Worm (Caenorhabditis elegans) whole organism, mixed stage, embryonic: Measurements from ENCODE around the gene tsr-1.

ENCODE experiments used
- ces-1 ChIP-seq: fragments of 150-350 bp; optimal IDR thresholded peaks from 2 replicates; lab custom pipeline; 2014; ENCODE audit warnings: missing biosample characterization, missing genetic modification reagents, missing genetic modification characterization
- elt-1 ChIP-seq: sonication (generic microtip); optimal IDR thresholded peaks from 2 replicates; lab custom pipeline; 2017; ENCODE audit warnings: missing genetic modification characterization, mild to moderate bottlenecking, missing compliant biosample characterization, antibody characterized with exemption, moderate library complexity, borderline replicate concordance; ENCODE audit not compliant: insufficient read depth
- elt-3 ChIP-seq: fragments of 150-350 bp; optimal IDR thresholded peaks from 2 replicates; lab custom pipeline; 2014; ENCODE audit warnings: missing biosample characterization, missing genetic modification characterization
- ham-2 ChIP-seq: fragments of 200-800 bp; sonication (Bioruptor generic); optimal IDR thresholded peaks from 2 replicates; lab custom pipeline; 2018; ENCODE audit warnings: mild to moderate bottlenecking, missing genetic modification characterization, missing compliant biosample characterization
- lsy-2 ChIP-seq: fragments of 150-350 bp; optimal IDR thresholded peaks from 2 replicates; lab custom pipeline; 2014; ENCODE audit warnings: missing biosample characterization, missing genetic modification characterization
- mab-5 ChIP-seq: fragments of 150-350 bp; optimal IDR thresholded peaks from 2 replicates; lab custom pipeline; 2014; ENCODE audit warnings: missing biosample characterization, missing genetic modification characterization
- mep-1 ChIP-seq: fragments of 150-350 bp; optimal IDR thresholded peaks from 2 replicates; lab custom pipeline; 2017; ENCODE audit warnings: missing biosample characterization, missing genetic modification reagents, missing genetic modification characterization, inconsistent platforms
- nhr-237 ChIP-seq: fragments of 150-350 bp; optimal IDR thresholded peaks from 2 replicates; lab custom pipeline; 2014; ENCODE audit warnings: missing biosample characterization, missing genetic modification characterization
- pha-4 ChIP-seq: fragments of 150-350 bp; optimal IDR thresholded peaks from 2 replicates; lab custom pipeline; 2018; ENCODE audit warnings: missing biosample characterization, missing genetic modification reagents, missing genetic modification characterization
- snpc-4 ChIP-seq: fragments of 150-350 bp; optimal IDR thresholded peaks from 2 replicates; lab custom pipeline; 2014; ENCODE audit warnings: missing biosample characterization, missing genetic modification characterization
- tbx-8 ChIP-seq: fragments of 200-800 bp; sonication (Bioruptor generic); optimal IDR thresholded peaks from 2 replicates; lab custom pipeline; 2018; ENCODE audit warnings: mild to moderate bottlenecking, missing genetic modification characterization, moderate library complexity, missing compliant biosample characterization
- unc-62 ChIP-seq: fragments of 150-350 bp; optimal IDR thresholded peaks from 2 replicates; lab custom pipeline; 2014; ENCODE audit warnings: missing biosample characterization, missing genetic modification reagents, missing genetic modification characterization

- TF ChIP-seq snpc-4 (tag; lab: Kevin White, UChicago) (no peak), mab-5 (tag; lab: Kevin White, UChicago) (no peak), unc-62 (GFP tag; lab: Kevin White, UChicago) (no peak), nhr-237 (tag; lab: Kevin White, UChicago) (no peak), ces-1 (GFP tag; lab: Kevin White, UChicago) (no peak), ham-2 (no peak), elt-1 (tag; lab: Kevin White, UChicago) (no peak), lsy-2 (tag; lab: Kevin White, UChicago) (no peak), elt-3 (tag; lab: Kevin White, UChicago) (no peak), pha-4 (no peak), tbx-8 (GFP tag; lab: Kevin White, UChicago) (no peak), mep-1 (tag; lab: Kevin White, UChicago) (no peak)
These were observed 62.1 kb downstream of the tsr-1 start for ce11 chrII:2411093-2411492.
